Fruit fly (Drosophila melanogaster) whole organism, embryonic: Measurements from ENCODE around the gene scpr-B.

Experiments
- Ada2b ChIP-seq: fragments of 200-800 bp; sonication (Bioruptor generic); IDR thresholded peaks from 2 replicates; pipeline ENCODE4 v1.3.6; 2022; ENCODE audit warnings: missing biosample characterization, missing genetic modification characterization
- Antp ChIP-seq: fragments of 200-800 bp; sonication (Bioruptor generic); optimal IDR thresholded peaks from 3 replicates; lab custom pipeline; 2016; ENCODE audit warnings: missing biosample characterization, missing genetic modification characterization
- Bteb2 ChIP-seq: fragments of 200-800 bp; sonication (Bioruptor generic); optimal IDR thresholded peaks from 2 replicates; lab custom pipeline; 2016; ENCODE audit warnings: missing biosample characterization, missing genetic modification characterization
- CG10274 ChIP-seq: fragments of 200-800 bp; sonication (Bioruptor generic); optimal IDR thresholded peaks from 3 replicates; lab custom pipeline; 2017; ENCODE audit warnings: missing biosample characterization, mild to moderate bottlenecking, missing genetic modification characterization
- CG10431 ChIP-seq: fragments of 200-800 bp; sonication (Bioruptor generic); optimal IDR thresholded peaks from 3 replicates; lab custom pipeline; 2018; ENCODE audit warnings: missing biosample characterization, mild to moderate bottlenecking, missing genetic modification characterization
- CG10959 ChIP-seq: fragments of 200-800 bp; sonication (Bioruptor generic); IDR thresholded peaks from 2 replicates; pipeline ENCODE4 v1.3.6; 2022; ENCODE audit warnings: missing biosample characterization, missing genetic modification characterization
- CG15269 ChIP-seq: fragments of 200-800 bp; sonication (Bioruptor generic); optimal IDR thresholded peaks from 2 replicates; lab custom pipeline; 2018; ENCODE audit warnings: missing biosample characterization, mild to moderate bottlenecking, missing genetic modification characterization, moderate library complexity
- CG17359 ChIP-seq: fragments of 200-800 bp; sonication (Bioruptor generic); optimal IDR thresholded peaks from 3 replicates; lab custom pipeline; 2018; ENCODE audit warnings: missing biosample characterization, mild to moderate bottlenecking, missing genetic modification characterization, moderate library complexity
- CG17802 ChIP-seq: fragments of 200-800 bp; sonication (Bioruptor generic); optimal IDR thresholded peaks from 2 replicates; lab custom pipeline; 2018; ENCODE audit warnings: missing biosample characterization, mild to moderate bottlenecking, missing genetic modification characterization, moderate library complexity
- CG17912 ChIP-seq: fragments of 200-800 bp; sonication (Bioruptor generic); optimal IDR thresholded peaks from 2 replicates; lab custom pipeline; 2018; ENCODE audit warnings: missing biosample characterization, mild to moderate bottlenecking, missing genetic modification characterization
- CG18262 ChIP-seq: fragments of 200-800 bp; optimal IDR thresholded peaks from 3 replicates; lab custom pipeline; 2019; ENCODE audit warnings: missing biosample characterization, mild to moderate bottlenecking, missing genetic modification characterization, moderate library complexity
- CG2712 ChIP-seq: fragments of 200-800 bp; optimal IDR thresholded peaks from 3 replicates; lab custom pipeline; 2019; ENCODE audit warnings: missing biosample characterization, mild to moderate bottlenecking, missing genetic modification characterization, moderate library complexity
- CG30403 ChIP-seq: fragments of 200-800 bp; sonication (Bioruptor generic); optimal IDR thresholded peaks from 3 replicates; lab custom pipeline; 2016; ENCODE audit warnings: missing biosample characterization, missing genetic modification characterization
- CG31388 ChIP-seq: fragments of 200-800 bp; sonication (Bioruptor generic); optimal IDR thresholded peaks from 2 replicates; lab custom pipeline; 2016; ENCODE audit warnings: missing biosample characterization, missing genetic modification characterization
- CG32767 ChIP-seq: fragments of 200-800 bp; sonication (Bioruptor generic); IDR thresholded peaks from 2 replicates; pipeline ENCODE4 v1.3.6; 2022; ENCODE audit warnings: missing biosample characterization, missing genetic modification characterization
- CG3407 ChIP-seq: fragments of 200-800 bp; sonication (Bioruptor generic); optimal IDR thresholded peaks from 2 replicates; lab custom pipeline; 2018; ENCODE audit warnings: missing biosample characterization, mild to moderate bottlenecking, missing genetic modification characterization
- CG4360 ChIP-seq: fragments of 200-800 bp; sonication (Bioruptor generic); IDR thresholded peaks from 2 replicates; pipeline ENCODE4 v1.3.6; 2022; ENCODE audit warnings: missing biosample characterization, missing genetic modification characterization
- CG4707 ChIP-seq: fragments of 200-800 bp; sonication (Bioruptor generic); optimal IDR thresholded peaks from 2 replicates; lab custom pipeline; 2018; ENCODE audit warnings: missing biosample characterization, mild to moderate bottlenecking, missing genetic modification characterization, moderate library complexity
- CG6654 ChIP-seq: fragments of 200-800 bp; sonication (Bioruptor generic); optimal IDR thresholded peaks from 2 replicates; lab custom pipeline; 2017; ENCODE audit warnings: missing biosample characterization, mild to moderate bottlenecking, missing genetic modification characterization
- Chrac-16 ChIP-seq: fragments of 200-800 bp; sonication (Bioruptor generic); optimal IDR thresholded peaks from 3 replicates; lab custom pipeline; 2016; ENCODE audit warnings: missing biosample characterization, missing genetic modification characterization
- GATAe ChIP-seq: fragments of 200-800 bp; sonication (Bioruptor generic); conservative IDR thresholded peaks from 2 replicates; pipeline ENCODE4 v1.3.6; 2022; ENCODE audit warnings: missing biosample characterization, missing genetic modification characterization
- Lpt ChIP-seq: fragments of >200 bp; optimal IDR thresholded peaks from 2 replicates; lab custom pipeline; 2018; ENCODE audit warnings: missing biosample characterization, missing genetic modification characterization
- Med ChIP-seq: fragments of 200-800 bp; sonication (Bioruptor generic); peaks from one replicate; lab custom pipeline; 2016; ENCODE audit warnings: missing biosample characterization, missing genetic modification characterization, mild to moderate bottlenecking, inconsistent platforms, moderate library complexity
- Optix ChIP-seq: fragments of 200-800 bp; sonication (Bioruptor generic); IDR thresholded peaks from 3 replicates; pipeline ENCODE4 v1.3.6; 2022; ENCODE audit warnings: missing biosample characterization, missing genetic modification characterization
- Six4 ChIP-seq: fragments of 200-800 bp; sonication (Bioruptor generic); optimal IDR thresholded peaks from 2 replicates; lab custom pipeline; 2016; ENCODE audit warnings: missing biosample characterization, missing genetic modification characterization
- ara ChIP-seq: fragments of 200-800 bp; sonication (Bioruptor generic); IDR thresholded peaks from 2 replicates; pipeline ENCODE4 v1.3.6; 2022; ENCODE audit warnings: missing biosample characterization, missing genetic modification characterization
- cato ChIP-seq: fragments of 200-800 bp; sonication (Bioruptor generic); optimal IDR thresholded peaks from 2 replicates; lab custom pipeline; 2016; ENCODE audit warnings: missing biosample characterization, missing genetic modification characterization, borderline replicate concordance
- dm ChIP-seq: fragments of 200-800 bp; sonication (Bioruptor generic); optimal IDR thresholded peaks from 3 replicates; lab custom pipeline; 2016; ENCODE audit warnings: missing biosample characterization, missing genetic modification characterization
- fd64A ChIP-seq: fragments of 200-800 bp; sonication (Bioruptor generic); optimal IDR thresholded peaks from 3 replicates; lab custom pipeline; 2018; ENCODE audit warnings: missing biosample characterization, mild to moderate bottlenecking, missing genetic modification characterization
- gem ChIP-seq: fragments of 200-800 bp; sonication (Bioruptor generic); optimal IDR thresholded peaks from 2 replicates; lab custom pipeline; 2019; ENCODE audit warnings: missing biosample characterization, mild to moderate bottlenecking, missing genetic modification characterization, moderate library complexity
- jumu ChIP-seq: fragments of 200-800 bp; sonication (Bioruptor generic); optimal IDR thresholded peaks from 3 replicates; lab custom pipeline; 2016; ENCODE audit warnings: missing biosample characterization, missing genetic modification characterization
- kah ChIP-seq: fragments of 200-800 bp; sonication (Bioruptor generic); optimal IDR thresholded peaks from 2 replicates; lab custom pipeline; 2018; ENCODE audit warnings: missing biosample characterization, mild to moderate bottlenecking, missing genetic modification characterization
- lbe ChIP-seq: fragments of 200-800 bp; sonication (Bioruptor generic); optimal IDR thresholded peaks from 2 replicates; lab custom pipeline; 2016; ENCODE audit warnings: missing biosample characterization, mild to moderate bottlenecking, missing genetic modification characterization
- maf-S ChIP-seq: fragments of 200-800 bp; sonication (Bioruptor generic); optimal IDR thresholded peaks from 2 replicates; lab custom pipeline; 2016; ENCODE audit warnings: missing biosample characterization, missing genetic modification characterization
- mirr ChIP-seq: fragments of 200-800 bp; sonication (Bioruptor generic); optimal IDR thresholded peaks from 3 replicates; lab custom pipeline; 2018; ENCODE audit warnings: missing biosample characterization, mild to moderate bottlenecking, missing genetic modification characterization
- oc ChIP-seq: fragments of 200-800 bp; sonication (Bioruptor generic); optimal IDR thresholded peaks from 2 replicates; lab custom pipeline; 2018; ENCODE audit warnings: missing biosample characterization, mild to moderate bottlenecking, missing genetic modification characterization, moderate library complexity
- phol ChIP-seq: fragments of 200-800 bp; sonication (Bioruptor generic); optimal IDR thresholded peaks from 3 replicates; lab custom pipeline; 2018; ENCODE audit warnings: missing biosample characterization, mild to moderate bottlenecking, missing genetic modification characterization, moderate library complexity
- pnt ChIP-seq: fragments of 200-800 bp; sonication (Bioruptor generic); optimal IDR thresholded peaks from 3 replicates; lab custom pipeline; 2016; ENCODE audit warnings: missing biosample characterization, missing genetic modification characterization
- run ChIP-seq: fragments of 200-800 bp; sonication (Bioruptor generic); optimal IDR thresholded peaks from 3 replicates; lab custom pipeline; 2018; ENCODE audit warnings: missing biosample characterization, mild to moderate bottlenecking, missing genetic modification characterization
- sc ChIP-seq, 3 experiments: fragments of >200 bp in 2 of 3; fragments of 200-800 bp in 1 of 3; sonication (Bioruptor generic) in 1 of 3; optimal IDR thresholded peaks; 2 replicates in 2 of 3; 3 replicates in 1 of 3; lab custom pipeline; 2017; ENCODE audit warnings: mild to moderate bottlenecking in 1 of 3, missing biosample characterization in 1 of 3, missing genetic modification characterization in 1 of 3, missing genetic modification reagents in 1 of 3
- tgo ChIP-seq: fragments of 200-800 bp; sonication (Bioruptor generic); IDR thresholded peaks from 3 replicates; pipeline ENCODE4 v1.3.6; 2022; ENCODE audit warnings: missing biosample characterization, missing genetic modification characterization
- tio ChIP-seq: fragments of 200-800 bp; sonication (Bioruptor generic); optimal IDR thresholded peaks from 2 replicates; lab custom pipeline; 2017; ENCODE audit warnings: missing biosample characterization, missing genetic modification characterization, inconsistent platforms
- trh ChIP-seq: fragments of 200-800 bp; sonication (Bioruptor generic); optimal IDR thresholded peaks from 2 replicates; lab custom pipeline; 2016; ENCODE audit warnings: missing biosample characterization, missing genetic modification characterization
- twi ChIP-seq: fragments of 200-800 bp; optimal IDR thresholded peaks from 2 replicates; lab custom pipeline; 2019; ENCODE audit warnings: missing biosample characterization, mild to moderate bottlenecking, missing genetic modification characterization, moderate library complexity
- unc-4 ChIP-seq: fragments of 200-800 bp; sonication (Bioruptor generic); IDR thresholded peaks from 2 replicates; pipeline ENCODE4 v1.3.6; 2022; ENCODE audit warnings: missing biosample characterization, missing genetic modification characterization; ENCODE audit not compliant: partially characterized antibody
- usp ChIP-seq: fragments of >200 bp; optimal IDR thresholded peaks from 2 replicates; lab custom pipeline; 2017; ENCODE audit warnings: missing biosample characterization, missing genetic modification characterization
- zen ChIP-seq: fragments of 200-800 bp; sonication (Bioruptor generic); optimal IDR thresholded peaks from 3 replicates; lab custom pipeline; 2018; ENCODE audit warnings: missing biosample characterization, mild to moderate bottlenecking, missing genetic modification characterization, moderate library complexity

Gene scpr-B

dm6 chr3R:11222587-11222986 lies 18.2 kb downstream of the scpr-B start:
- TF ChIP-seq CG3407 (GFP tag; lab: Kevin White, UChicago) (no peak), phol (tag; lab: Kevin White, UChicago) (peak; percentile 92), dm (peak; percentile 50), twi (tag; lab: Kevin White, UChicago) (peak; percentile 17), CG4360 (GFP tag; lab: Robert Waterston, UW) (peak; percentile 12; the same call in 1 of the 2 replicates), CG32767 (GFP tag; lab: Robert Waterston, UW) (peak; percentile 56; the same call in 1 of the 2 replicates)
- TF ChIP-seq, all 482 proteins: peak for 5

dm6 chr3R:11221437-11222230 lies 19.2 kb downstream of the scpr-B start, which contains the start of the genes CG6693 and RpL3:
TSS of gene CG6693 (minus strand) at chr3R:11221639.
TSS of gene RpL3 (plus strand) at chr3R:11221894.
- no peak for TF ChIP-seq Ada2b (GFP tag; lab: Robert Waterston, UW)
- TF ChIP-seq Med (GFP tag; lab: Kevin White, UChicago), result peak; percentile 98
- peak; percentile 9 for TF ChIP-seq CG6654 (GFP tag; lab: Kevin White, UChicago)
- TF ChIP-seq CG17802 (tag; lab: Kevin White, UChicago), result peak; percentile 23
- peak; percentile 57 for TF ChIP-seq run (tag; lab: Kevin White, UChicago)
- TF ChIP-seq ara (GFP tag; lab: Robert Waterston, UW), result peak; percentile 28; the same call in 1 of the 2 replicates
- no peak for TF ChIP-seq GATAe (GFP tag; lab: Robert Waterston, UW)
- no peak for TF ChIP-seq usp (GFP tag; lab: Kevin White, UChicago)
- peak; percentile 84 for TF ChIP-seq CG17359 (tag; lab: Kevin White, UChicago)
- peak; percentile 76 for TF ChIP-seq CG17912 (GFP tag; lab: Kevin White, UChicago)
- TF ChIP-seq CG10274 (GFP tag; lab: Kevin White, UChicago), result peak; percentile 0
- TF ChIP-seq oc (tag; lab: Kevin White, UChicago), result peak; percentile 79
- TF ChIP-seq fd64A (GFP tag; lab: Kevin White, UChicago), result peak; percentile 89
- TF ChIP-seq jumu (GFP tag; lab: Kevin White, UChicago), result no peak
- no peak for TF ChIP-seq tio (GFP tag; lab: Kevin White, UChicago)
- TF ChIP-seq Six4 (GFP tag; lab: Kevin White, UChicago), result peak; percentile 27
- no peak for TF ChIP-seq maf-S (GFP tag; lab: Kevin White, UChicago)
- peak; percentile 60 for TF ChIP-seq zen
- TF ChIP-seq sc (optimal IDR thresholded peaks at IDR 0.05; lab: Kevin White, UChicago), result no peak
- peak; percentile 54 for TF ChIP-seq sc (GFP tag; optimal IDR thresholded peaks at IDR 0.05; lab: Kevin White, UChicago)
- peak; percentile 90 for TF ChIP-seq mirr (GFP tag; lab: Kevin White, UChicago)
- TF ChIP-seq Chrac-16 (GFP tag; lab: Kevin White, UChicago), result no peak
- peak; percentile 43 for TF ChIP-seq cato
- TF ChIP-seq pnt, result peak; percentile 31
- peak; percentile 69 for TF ChIP-seq CG18262 (tag; lab: Kevin White, UChicago)
- peak; percentile 82 for TF ChIP-seq CG15269
- peak; percentile 74 for TF ChIP-seq lbe (GFP tag; lab: Kevin White, UChicago)
- TF ChIP-seq Antp (GFP tag; lab: Kevin White, UChicago), result no peak
- no peak for TF ChIP-seq Lpt
- peak; percentile 86 for TF ChIP-seq kah (GFP tag; lab: Kevin White, UChicago)
- peak; percentile 53 for TF ChIP-seq gem (tag; lab: Kevin White, UChicago)
- peak; percentile 40; the same call in 1 of the 2 replicates for TF ChIP-seq CG10959 (GFP tag; lab: Robert Waterston, UW)
- TF ChIP-seq CG2712 (tag; lab: Kevin White, UChicago), result peak; percentile 70
- peak; percentile 27 for TF ChIP-seq Bteb2 (GFP tag; lab: Kevin White, UChicago)
- 0 out of 2 replicates have a peak, but pooled peaks have one; percentile 34 for TF ChIP-seq unc-4 (GFP tag; lab: Robert Waterston, UW)
- peak; percentile 88 for TF ChIP-seq CG10431 (GFP tag; lab: Kevin White, UChicago)
- peak; percentile 48 for TF ChIP-seq trh (GFP tag; lab: Kevin White, UChicago)
- TF ChIP-seq CG4707, result peak; percentile 90
- TF ChIP-seq tgo (GFP tag; lab: Robert Waterston, UW), result peak; percentile 22; the same call in 1 of the 3 replicates
- no peak for TF ChIP-seq CG31388 (GFP tag; lab: Kevin White, UChicago)
- peak; percentile 70 for TF ChIP-seq Optix
- TF ChIP-seq CG30403 (GFP tag; lab: Kevin White, UChicago), result peak; percentile 55
